Worm (Caenorhabditis elegans) whole organism, L4 larva: ENCODE data around the gene F58B4.6.

Experiments used
- F10B5.3 ChIP-seq: sonication (generic microtip); optimal IDR thresholded peaks from 2 replicates; lab custom pipeline; 2016; ENCODE audit warnings: mild to moderate bottlenecking, missing genetic modification characterization, missing compliant biosample characterization
- T20F7.1 ChIP-seq: fragments of 200-800 bp; sonication (Bioruptor generic); optimal IDR thresholded peaks from 2 replicates; lab custom pipeline; 2018; ENCODE audit warnings: mild to moderate bottlenecking, missing genetic modification characterization, missing compliant biosample characterization
- Y48G9A.11 ChIP-seq: fragments of 200-800 bp; sonication (Bioruptor generic); IDR thresholded peaks from 2 replicates; pipeline ENCODE4 v1.3.6; 2022; ENCODE audit warnings: missing genetic modification reagents, missing genetic modification characterization, missing compliant biosample characterization
- Y5F2A.4 ChIP-seq: fragments of 200-800 bp; sonication (Bioruptor generic); optimal IDR thresholded peaks from 2 replicates; lab custom pipeline; 2018; ENCODE audit warnings: mild to moderate bottlenecking, missing genetic modification characterization, missing compliant biosample characterization
- Y75B8A.6 ChIP-seq: fragments of 200-800 bp; sonication (Bioruptor generic); IDR thresholded peaks from 2 replicates; pipeline ENCODE4 v1.3.6; 2022; ENCODE audit warnings: missing genetic modification reagents, missing genetic modification characterization, missing compliant biosample characterization
- ZK337.2 ChIP-seq: fragments of 200-800 bp; sonication (Bioruptor generic); IDR thresholded peaks from 2 replicates; pipeline ENCODE4 v1.3.6; 2022; ENCODE audit warnings: missing genetic modification reagents, missing genetic modification characterization, missing compliant biosample characterization
- aly-2 ChIP-seq: sonication (generic microtip); optimal IDR thresholded peaks from 2 replicates; lab custom pipeline; 2018; ENCODE audit warnings: missing biosample characterization, missing genetic modification characterization
- attf-4 ChIP-seq: sonication (generic microtip); optimal IDR thresholded peaks from 3 replicates; lab custom pipeline; 2017; ENCODE audit warnings: missing biosample characterization, missing genetic modification characterization
- ceh-20 ChIP-seq: fragments of 200-800 bp; sonication (Bioruptor generic); IDR thresholded peaks from 2 replicates; pipeline ENCODE4 v1.3.6; 2022; ENCODE audit warnings: missing genetic modification reagents, missing genetic modification characterization, missing compliant biosample characterization
- ceh-28 ChIP-seq: fragments of 150-350 bp; optimal IDR thresholded peaks from 2 replicates; lab custom pipeline; 2014; ENCODE audit warnings: missing biosample characterization, missing genetic modification reagents, missing genetic modification characterization
- ceh-32 ChIP-seq: sonication (generic microtip); optimal IDR thresholded peaks from 2 replicates; lab custom pipeline; 2016; ENCODE audit warnings: mild to moderate bottlenecking, missing genetic modification characterization, missing compliant biosample characterization; ENCODE audit not compliant: poor library complexity
- ceh-44 ChIP-seq: fragments of 200-800 bp; sonication (Bioruptor generic); IDR thresholded peaks from 2 replicates; pipeline ENCODE4 v1.3.6; 2022; ENCODE audit warnings: missing genetic modification reagents, missing genetic modification characterization, missing compliant biosample characterization
- ceh-62 ChIP-seq: sonication (generic microtip); optimal IDR thresholded peaks from 2 replicates; lab custom pipeline; 2017; ENCODE audit warnings: missing biosample characterization, missing genetic modification characterization
- cey-2 ChIP-seq: sonication (generic microtip); optimal IDR thresholded peaks from 3 replicates; lab custom pipeline; 2017; ENCODE audit warnings: missing genetic modification characterization, mild to moderate bottlenecking, missing compliant biosample characterization, antibody characterized with exemption, borderline replicate concordance; ENCODE audit not compliant: insufficient read depth
- ctbp-1 ChIP-seq: fragments of 200-800 bp; sonication (Bioruptor generic); IDR thresholded peaks from 2 replicates; pipeline ENCODE4 v1.3.6; 2022; ENCODE audit warnings: missing genetic modification reagents, missing genetic modification characterization, missing compliant biosample characterization
- daf-16 ChIP-seq, 3 experiments: sonication (generic microtip); optimal IDR thresholded peaks; 2 replicates each; lab custom pipeline; 2016 to 2017; ENCODE audit warnings: missing genetic modification characterization in 3 of 3, missing genetic modification reagents in 3 of 3, mild to moderate bottlenecking in 2 of 3, missing compliant biosample characterization in 2 of 3, missing biosample characterization in 1 of 3, moderate library complexity in 1 of 3
- daf-19 ChIP-seq: fragments of 200-800 bp; sonication (Bioruptor generic); conservative IDR thresholded peaks from 2 replicates; pipeline ENCODE4 v1.3.6; 2022; ENCODE audit warnings: missing genetic modification characterization, missing compliant biosample characterization
- daf-8 ChIP-seq: fragments of 200-800 bp; sonication (Bioruptor generic); IDR thresholded peaks from 2 replicates; pipeline ENCODE4 v1.3.6; 2022; ENCODE audit warnings: missing genetic modification characterization, missing compliant biosample characterization
- dpl-1 ChIP-seq: fragments of 150-350 bp; optimal IDR thresholded peaks from 2 replicates; lab custom pipeline; 2014; ENCODE audit warnings: missing biosample characterization, missing genetic modification reagents, missing genetic modification characterization
- dve-1 ChIP-seq: sonication (generic microtip); optimal IDR thresholded peaks from 2 replicates; lab custom pipeline; 2017; ENCODE audit warnings: antibody characterized with exemption, mild to moderate bottlenecking, missing genetic modification characterization, missing compliant biosample characterization; ENCODE audit not compliant: insufficient read depth
- egl-27 ChIP-seq: sonication (generic microtip); optimal IDR thresholded peaks from 3 replicates; lab custom pipeline; 2017; ENCODE audit warnings: missing biosample characterization, missing genetic modification reagents, missing genetic modification characterization
- egl-43 ChIP-seq: fragments of 200-800 bp; sonication (Bioruptor generic); IDR thresholded peaks from 2 replicates; pipeline ENCODE4 v1.3.6; 2022; ENCODE audit warnings: missing genetic modification reagents, missing genetic modification characterization, missing compliant biosample characterization
- gei-8 ChIP-seq: fragments of 200-800 bp; sonication (Bioruptor generic); optimal IDR thresholded peaks from 2 replicates; lab custom pipeline; 2018; ENCODE audit warnings: mild to moderate bottlenecking, missing genetic modification characterization, missing compliant biosample characterization
- hif-1 ChIP-seq, 2 experiments: sonication (generic microtip); optimal IDR thresholded peaks; 2 replicates each; lab custom pipeline; 2016 to 2017; ENCODE audit warnings: missing compliant biosample characterization in 2 of 2, missing genetic modification characterization in 2 of 2, missing genetic modification reagents in 2 of 2, missing genotype in 2 of 2, mild to moderate bottlenecking in 1 of 2
- hmg-1.1 ChIP-seq: fragments of 200-800 bp; sonication (Bioruptor generic); IDR thresholded peaks from 2 replicates; pipeline ENCODE4 v1.3.6; 2022; ENCODE audit warnings: missing genetic modification reagents, missing genetic modification characterization, missing compliant biosample characterization
- lin-13 ChIP-seq: fragments of 150-350 bp; optimal IDR thresholded peaks from 2 replicates; lab custom pipeline; 2014; ENCODE audit warnings: missing biosample characterization, missing genetic modification reagents, missing genetic modification characterization
- lin-15B ChIP-seq: fragments of 150-350 bp; sonication (generic microtip); optimal IDR thresholded peaks from 3 replicates; lab custom pipeline; 2014; ENCODE audit warnings: missing biosample characterization, missing genetic modification characterization
- lin-29 ChIP-seq: fragments of 200-800 bp; sonication (Bioruptor generic); IDR thresholded peaks from 2 replicates; pipeline ENCODE4 v1.3.6; 2022; ENCODE audit warnings: missing genetic modification reagents, missing genetic modification characterization, missing compliant biosample characterization
- lin-38 ChIP-seq: fragments of 200-800 bp; sonication (Bioruptor generic); IDR thresholded peaks from 2 replicates; pipeline ENCODE4 v1.3.6; 2022; ENCODE audit warnings: missing genetic modification reagents, missing genetic modification characterization, missing compliant biosample characterization
- lir-3 ChIP-seq: sonication (generic microtip); optimal IDR thresholded peaks from 2 replicates; lab custom pipeline; 2016; ENCODE audit warnings: mild to moderate bottlenecking, missing genetic modification characterization, missing compliant biosample characterization
- madf-5 ChIP-seq, 2 experiments: fragments of 200-800 bp; sonication (Bioruptor generic); IDR thresholded peaks; 2 replicates each; pipeline ENCODE4 v1.3.6; 2022; ENCODE audit warnings: missing compliant biosample characterization in 2 of 2, missing genetic modification characterization in 2 of 2
- madf-9 ChIP-seq: fragments of 200-800 bp; sonication (Bioruptor generic); conservative IDR thresholded peaks from 2 replicates; pipeline ENCODE4 v1.3.6; 2022; ENCODE audit warnings: missing genetic modification reagents, missing genetic modification characterization, missing compliant biosample characterization
- mep-1 ChIP-seq: fragments of 150-350 bp; sonication (generic microtip); optimal IDR thresholded peaks from 3 replicates; lab custom pipeline; 2014; ENCODE audit warnings: missing biosample characterization, missing genetic modification characterization
- mes-2 ChIP-seq: sonication (generic microtip); optimal IDR thresholded peaks from 2 replicates; lab custom pipeline; 2016; ENCODE audit warnings: missing genotype, mild to moderate bottlenecking, missing genetic modification characterization, missing compliant biosample characterization; ENCODE audit not compliant: poor library complexity, severe bottlenecking
- nhr-10 ChIP-seq: fragments of 150-350 bp; optimal IDR thresholded peaks from 2 replicates; lab custom pipeline; 2014; ENCODE audit warnings: missing biosample characterization, missing genetic modification characterization
- nhr-25 ChIP-seq: sonication (generic microtip); optimal IDR thresholded peaks from 2 replicates; lab custom pipeline; 2017; ENCODE audit warnings: missing genetic modification characterization, mild to moderate bottlenecking, missing compliant biosample characterization, antibody characterized with exemption, moderate library complexity, borderline replicate concordance; ENCODE audit not compliant: insufficient read depth
- nhr-41 ChIP-seq: fragments of 200-800 bp; sonication (Bioruptor generic); IDR thresholded peaks from 2 replicates; pipeline ENCODE4 v1.3.6; 2022; ENCODE audit warnings: missing genetic modification reagents, missing genetic modification characterization, missing compliant biosample characterization
- nhr-77 ChIP-seq: fragments of 150-350 bp; optimal IDR thresholded peaks from 2 replicates; lab custom pipeline; 2014; ENCODE audit warnings: missing biosample characterization, missing genetic modification characterization
- rbr-2 ChIP-seq: sonication (generic microtip); optimal IDR thresholded peaks from 2 replicates; lab custom pipeline; 2016; ENCODE audit warnings: missing genotype, missing genetic modification characterization, missing compliant biosample characterization
- spr-1 ChIP-seq: sonication (generic microtip); optimal IDR thresholded peaks from 2 replicates; lab custom pipeline; 2016; ENCODE audit warnings: mild to moderate bottlenecking, missing genetic modification characterization, missing compliant biosample characterization
- unc-130 ChIP-seq: sonication (generic microtip); optimal IDR thresholded peaks from 2 replicates; lab custom pipeline; 2016; ENCODE audit warnings: missing genetic modification reagents, missing genetic modification characterization, missing compliant biosample characterization
- vab-7 ChIP-seq: fragments of 200-800 bp; sonication (Bioruptor generic); IDR thresholded peaks from 2 replicates; pipeline ENCODE4 v1.3.6; 2022; ENCODE audit warnings: missing genetic modification reagents, missing genetic modification characterization, missing compliant biosample characterization
- zfp-3 ChIP-seq: fragments of 200-800 bp; sonication (Bioruptor generic); conservative IDR thresholded peaks from 2 replicates; pipeline ENCODE4 v1.3.6; 2022; ENCODE audit warnings: missing genetic modification reagents, missing genetic modification characterization, missing compliant biosample characterization
- ztf-11 ChIP-seq: fragments of 150-350 bp; optimal IDR thresholded peaks from 2 replicates; lab custom pipeline; 2014; ENCODE audit warnings: missing biosample characterization, missing genetic modification characterization

F58B4.6 gene

ce11 chrV:10954832-10955231 lies 30.0 kb downstream of the F58B4.6 start, which contains the start of gene F17C11.6:
Gene F17C11.6 (plus strand): TSS chrV:10955121.
- TF ChIP-seq ztf-11 (tag; lab: Kevin White, UChicago), result no peak
- TF ChIP-seq ceh-32 (tag; lab: Kevin White, UChicago), result no peak
- TF ChIP-seq daf-19, result no peak
- TF ChIP-seq daf-16 (GFP tag; optimal IDR thresholded peaks at IDR 0.05; lab: Kevin White, UChicago), result no peak
- TF ChIP-seq daf-16 (tag; optimal IDR thresholded peaks at IDR 0.05; lab: Kevin White, UChicago), result peak; percentile 27
- no peak for TF ChIP-seq mep-1 (tag; lab: Kevin White, UChicago)
- TF ChIP-seq egl-43 (GFP tag; lab: Robert Waterston, UW), result no peak
- TF ChIP-seq dve-1 (tag; lab: Kevin White, UChicago), result peak; percentile 7
- no peak for TF ChIP-seq rbr-2 (tag; lab: Kevin White, UChicago)
- TF ChIP-seq nhr-10 (tag; lab: Kevin White, UChicago), result no peak
- TF ChIP-seq spr-1 (tag; lab: Kevin White, UChicago), result no peak

- TF ChIP-seq madf-9 (GFP tag; lab: Robert Waterston, UW), result no peak
- TF ChIP-seq nhr-10 (tag; lab: Kevin White, UChicago), result no peak
- TF ChIP-seq mep-1 (tag; lab: Kevin White, UChicago), result peak; percentile 59
- TF ChIP-seq ZK337.2, result no peak
- TF ChIP-seq dpl-1, result no peak
- no peak for TF ChIP-seq mes-2 (tag; lab: Kevin White, UChicago)
- TF ChIP-seq ceh-62 (tag; lab: Kevin White, UChicago), result no peak
- 0 out of 2 replicates have a peak, but pooled peaks have one; percentile 19 for TF ChIP-seq zfp-3
- no peak for TF ChIP-seq Y75B8A.6 (GFP tag; lab: Robert Waterston, UW)
- TF ChIP-seq F10B5.3 (tag; lab: Kevin White, UChicago), result no peak
- TF ChIP-seq lin-15B, result no peak
- no peak for TF ChIP-seq nhr-25 (tag; lab: Kevin White, UChicago)
- no peak for TF ChIP-seq aly-2
- TF ChIP-seq ctbp-1 (GFP tag; lab: Robert Waterston, UW), result no peak
- no peak for TF ChIP-seq unc-130 (GFP tag; lab: Kevin White, UChicago)
- TF ChIP-seq Y48G9A.11, result no peak
- TF ChIP-seq lin-13 (GFP tag; lab: Kevin White, UChicago), result no peak
- no peak for TF ChIP-seq gei-8 (GFP tag; lab: Kevin White, UChicago)
- no peak for TF ChIP-seq lir-3 (tag; lab: Kevin White, UChicago)
- no peak for TF ChIP-seq daf-16 (GFP tag; optimal IDR thresholded peaks at IDR 0.05; lab: Kevin White, UChicago)
- peak; percentile 17 for TF ChIP-seq daf-16 (tag; optimal IDR thresholded peaks at IDR 0.05; lab: Kevin White, UChicago)
- peak; percentile 36 for TF ChIP-seq dve-1 (tag; lab: Kevin White, UChicago)
- no peak for TF ChIP-seq madf-5 (GFP tag; IDR thresholded peaks at IDR 0.05; lab: Robert Waterston, UW)
- no peak for TF ChIP-seq spr-1 (tag; lab: Kevin White, UChicago)
- TF ChIP-seq lin-38 (GFP tag; lab: Robert Waterston, UW), result no peak
- peak; percentile 39 for TF ChIP-seq nhr-77 (tag; lab: Kevin White, UChicago)
- TF ChIP-seq hmg-1.1 (GFP tag; lab: Robert Waterston, UW), result no peak
- no peak for TF ChIP-seq daf-19
- TF ChIP-seq rbr-2 (tag; lab: Kevin White, UChicago), result no peak
- no peak for TF ChIP-seq hif-1 (tag; optimal IDR thresholded peaks at IDR 0.05; lab: Kevin White, UChicago)
- no peak for TF ChIP-seq lin-29 (GFP tag; lab: Robert Waterston, UW)
- TF ChIP-seq attf-4 (tag; lab: Kevin White, UChicago), result no peak
- no peak for TF ChIP-seq Y5F2A.4
- no peak for TF ChIP-seq T20F7.1
- no peak for TF ChIP-seq daf-8 (GFP tag; lab: Robert Waterston, UW)
- TF ChIP-seq ceh-20 (GFP tag; lab: Robert Waterston, UW), result no peak
- no peak for TF ChIP-seq egl-27 (tag; lab: Kevin White, UChicago)
- no peak for TF ChIP-seq vab-7 (GFP tag; lab: Robert Waterston, UW)
- TF ChIP-seq ceh-28, result no peak
- no peak for TF ChIP-seq cey-2 (tag; lab: Kevin White, UChicago)
- TF ChIP-seq ceh-44 (GFP tag; lab: Robert Waterston, UW), result no peak
- TF ChIP-seq nhr-41 (GFP tag; lab: Robert Waterston, UW), result no peak
Observed at ce11 chrV:10955681-10956476, 31.0 kb downstream of the F58B4.6 start, which contains the start of gene F17C11.13. Gene F17C11.13 (plus strand): TSS chrV:10955923.
